Fruit fly (Drosophila melanogaster): ENCODE data around the gene CG5863.

DNA sequence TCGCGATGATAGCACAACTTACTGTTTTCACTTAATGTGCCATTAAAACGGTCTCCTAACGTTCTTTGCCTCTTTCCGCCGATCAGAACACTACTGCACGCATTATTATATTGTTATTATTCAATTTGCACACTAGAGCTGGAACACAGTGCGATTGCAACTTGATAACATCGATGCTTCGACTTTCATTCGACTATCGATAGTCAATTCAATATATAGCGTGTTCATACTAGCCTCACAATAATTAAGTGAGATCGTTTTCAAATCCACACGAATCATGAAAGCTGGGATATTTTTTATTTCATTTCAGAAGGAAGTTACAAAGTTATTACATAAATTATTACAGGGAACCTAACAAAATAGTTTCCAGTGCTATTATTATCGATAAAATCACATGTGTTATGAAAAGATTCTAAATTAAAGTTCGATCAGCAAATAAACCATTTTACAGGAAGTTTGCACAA lies 9.6 kb upstream of the CG5863 start:
- TF ChIP-seq CTCF (optimal IDR thresholded peaks at IDR 0.05): peak; percentile 38 to 43
- no peak for TF ChIP-seq CG8478 (optimal IDR thresholded peaks at IDR 0.05)

Data from S2 (cell line).